Worm (Caenorhabditis elegans) whole organism, L3 larva: Measurements from ENCODE around the gene fbxb-38.
A peak's percentile ranks its signal among the peaks of the same experiment; 100 is the strongest.

Experiments used
- ZK546.5 ChIP-seq: sonication (generic microtip); optimal IDR thresholded peaks from 2 replicates; lab custom pipeline; 2017; ENCODE audit warnings: missing biosample characterization, missing genetic modification characterization
- aly-2 ChIP-seq: fragments of 150-350 bp; optimal IDR thresholded peaks from 2 replicates; lab custom pipeline; 2014; ENCODE audit warnings: missing biosample characterization, missing genetic modification characterization
- ama-1 ChIP-seq: fragments of 150-350 bp; optimal IDR thresholded peaks from 2 replicates; lab custom pipeline; 2018
- ceh-16 ChIP-seq: sonication (generic microtip); optimal IDR thresholded peaks from 2 replicates; lab custom pipeline; 2017; ENCODE audit warnings: missing biosample characterization, missing genetic modification characterization
- ceh-82 ChIP-seq: fragments of 150-350 bp; optimal IDR thresholded peaks from 2 replicates; lab custom pipeline; 2014; ENCODE audit warnings: missing biosample characterization, missing genetic modification characterization
- daf-12 ChIP-seq: fragments of 150-350 bp; optimal IDR thresholded peaks from 2 replicates; lab custom pipeline; 2014; ENCODE audit warnings: missing biosample characterization, missing genetic modification reagents, missing genetic modification characterization
- egl-27 ChIP-seq: sonication (generic microtip); optimal IDR thresholded peaks from 4 replicates; lab custom pipeline; 2017; ENCODE audit warnings: missing biosample characterization, missing genetic modification reagents, missing genetic modification characterization
- egl-5 ChIP-seq: fragments of 150-350 bp; optimal IDR thresholded peaks from 2 replicates; lab custom pipeline; 2017; ENCODE audit warnings: missing biosample characterization, missing genetic modification reagents, missing genetic modification characterization, inconsistent platforms
- elt-1 ChIP-seq: fragments of 150-350 bp; optimal IDR thresholded peaks from 2 replicates; lab custom pipeline; 2014; ENCODE audit warnings: missing biosample characterization, missing genetic modification characterization
- elt-2 ChIP-seq: sonication (generic microtip); optimal IDR thresholded peaks from 2 replicates; lab custom pipeline; 2016; ENCODE audit warnings: missing genetic modification reagents, mild to moderate bottlenecking, missing genetic modification characterization, missing compliant biosample characterization
- elt-3 ChIP-seq, 3 experiments: fragments of 150-350 bp in 1 of 3; sonication (generic microtip) in 2 of 3; optimal IDR thresholded peaks; 2 replicates in 2 of 3; 4 replicates in 1 of 3; lab custom pipeline; 2014 to 2017; ENCODE audit warnings: missing biosample characterization in 3 of 3, missing genetic modification characterization in 3 of 3
- eor-1 ChIP-seq, 2 experiments: fragments of 150-350 bp; optimal IDR thresholded peaks; 2 replicates each; lab custom pipeline; 2014 to 2018; ENCODE audit warnings: missing biosample characterization in 2 of 2, missing genetic modification characterization in 2 of 2
- fkh-10 ChIP-seq: sonication (generic microtip); optimal IDR thresholded peaks from 2 replicates; lab custom pipeline; 2017; ENCODE audit warnings: missing biosample characterization, missing genetic modification reagents, missing genetic modification characterization
- hmg-11 ChIP-seq: sonication (generic microtip); optimal IDR thresholded peaks from 2 replicates; lab custom pipeline; 2016; ENCODE audit warnings: missing genetic modification characterization, missing compliant biosample characterization
- jun-1 ChIP-seq: fragments of 150-350 bp; optimal IDR thresholded peaks from 2 replicates; lab custom pipeline; 2014; ENCODE audit warnings: missing biosample characterization, missing genetic modification reagents, missing genetic modification characterization
- lin-15B ChIP-seq: fragments of 150-350 bp; optimal IDR thresholded peaks from 2 replicates; lab custom pipeline; 2014; ENCODE audit warnings: missing biosample characterization, missing genetic modification characterization
- lin-39 ChIP-seq: fragments of 150-350 bp; optimal IDR thresholded peaks from 2 replicates; lab custom pipeline; 2018; ENCODE audit warnings: missing biosample characterization, missing genetic modification reagents, missing genetic modification characterization
- lsy-12 ChIP-seq: sonication (generic microtip); optimal IDR thresholded peaks from 2 replicates; lab custom pipeline; 2016; ENCODE audit warnings: mild to moderate bottlenecking, missing genetic modification characterization, missing compliant biosample characterization
- mdl-1 ChIP-seq: fragments of 150-350 bp; optimal IDR thresholded peaks from 2 replicates; lab custom pipeline; 2014; ENCODE audit warnings: missing biosample characterization, missing genetic modification characterization
- nfya-1 ChIP-seq: sonication (generic microtip); optimal IDR thresholded peaks from 2 replicates; lab custom pipeline; 2017; ENCODE audit warnings: missing genetic modification characterization, mild to moderate bottlenecking, missing compliant biosample characterization, antibody characterized with exemption, moderate library complexity; ENCODE audit not compliant: insufficient read depth
- nhr-11 ChIP-seq: fragments of 150-350 bp; optimal IDR thresholded peaks from 2 replicates; lab custom pipeline; 2014; ENCODE audit warnings: missing biosample characterization, missing genetic modification characterization
- nhr-12 ChIP-seq: fragments of 150-350 bp; optimal IDR thresholded peaks from 2 replicates; lab custom pipeline; 2014; ENCODE audit warnings: missing biosample characterization, missing genetic modification characterization
- nhr-23 ChIP-seq: fragments of 150-350 bp; optimal IDR thresholded peaks from 2 replicates; lab custom pipeline; 2014; ENCODE audit warnings: missing biosample characterization, missing genetic modification reagents, missing genetic modification characterization
- nhr-237 ChIP-seq: fragments of 150-350 bp; optimal IDR thresholded peaks from 2 replicates; lab custom pipeline; 2014; ENCODE audit warnings: missing biosample characterization, missing genetic modification characterization
- nhr-25 ChIP-seq: sonication (generic microtip); optimal IDR thresholded peaks from 2 replicates; lab custom pipeline; 2017; ENCODE audit warnings: missing biosample characterization, missing genetic modification characterization
- nhr-28 ChIP-seq: fragments of 150-350 bp; optimal IDR thresholded peaks from 2 replicates; lab custom pipeline; 2014; ENCODE audit warnings: missing biosample characterization, missing genetic modification characterization
- nhr-43 ChIP-seq: sonication (generic microtip); optimal IDR thresholded peaks from 2 replicates; lab custom pipeline; 2016; ENCODE audit warnings: mild to moderate bottlenecking, missing genetic modification characterization, missing compliant biosample characterization; ENCODE audit not compliant: poor library complexity, severe bottlenecking
- nhr-67 ChIP-seq: fragments of 150-350 bp; optimal IDR thresholded peaks from 2 replicates; lab custom pipeline; 2014; ENCODE audit warnings: missing biosample characterization, missing genetic modification characterization
- nhr-76 ChIP-seq: fragments of 150-350 bp; sonication (generic microtip); optimal IDR thresholded peaks from 5 replicates; lab custom pipeline; 2014; ENCODE audit warnings: missing biosample characterization, missing genetic modification characterization
- nhr-77 ChIP-seq: fragments of 150-350 bp; optimal IDR thresholded peaks from 2 replicates; lab custom pipeline; 2014; ENCODE audit warnings: missing biosample characterization, missing genetic modification characterization
- pha-4 ChIP-seq: fragments of 150-350 bp; optimal IDR thresholded peaks from 2 replicates; lab custom pipeline; 2014; ENCODE audit warnings: missing biosample characterization, missing genetic modification reagents, missing genetic modification characterization
- pqm-1 ChIP-seq: fragments of 150-350 bp; optimal IDR thresholded peaks from 2 replicates; lab custom pipeline; 2017; ENCODE audit warnings: missing biosample characterization, missing genetic modification characterization, inconsistent platforms
- sea-2 ChIP-seq: fragments of 150-350 bp; sonication (generic microtip); optimal IDR thresholded peaks from 4 replicates; lab custom pipeline; 2014; ENCODE audit warnings: missing biosample characterization, missing genetic modification reagents, missing genetic modification characterization
- skn-1 ChIP-seq: fragments of 150-350 bp; optimal IDR thresholded peaks from 2 replicates; lab custom pipeline; 2014; ENCODE audit warnings: missing biosample characterization, missing genetic modification characterization
- snpc-4 ChIP-seq: fragments of 150-350 bp; optimal IDR thresholded peaks from 2 replicates; lab custom pipeline; 2014; ENCODE audit warnings: missing biosample characterization, missing genetic modification characterization
- unc-39 ChIP-seq: sonication (generic microtip); optimal IDR thresholded peaks from 4 replicates; lab custom pipeline; 2017; ENCODE audit warnings: missing biosample characterization, missing genetic modification characterization
- unc-62 ChIP-seq: fragments of 150-350 bp; sonication (generic microtip); optimal IDR thresholded peaks from 4 replicates; lab custom pipeline; 2014; ENCODE audit warnings: missing biosample characterization, missing genetic modification reagents, missing genetic modification characterization
- ztf-11 ChIP-seq: fragments of 150-350 bp; optimal IDR thresholded peaks from 2 replicates; lab custom pipeline; 2014; ENCODE audit warnings: missing biosample characterization, missing genetic modification characterization
- ztf-4 ChIP-seq: fragments of 150-350 bp; optimal IDR thresholded peaks from 2 replicates; lab custom pipeline; 2014; ENCODE audit warnings: missing biosample characterization, missing genetic modification characterization

fbxb-38 gene

DNA sequence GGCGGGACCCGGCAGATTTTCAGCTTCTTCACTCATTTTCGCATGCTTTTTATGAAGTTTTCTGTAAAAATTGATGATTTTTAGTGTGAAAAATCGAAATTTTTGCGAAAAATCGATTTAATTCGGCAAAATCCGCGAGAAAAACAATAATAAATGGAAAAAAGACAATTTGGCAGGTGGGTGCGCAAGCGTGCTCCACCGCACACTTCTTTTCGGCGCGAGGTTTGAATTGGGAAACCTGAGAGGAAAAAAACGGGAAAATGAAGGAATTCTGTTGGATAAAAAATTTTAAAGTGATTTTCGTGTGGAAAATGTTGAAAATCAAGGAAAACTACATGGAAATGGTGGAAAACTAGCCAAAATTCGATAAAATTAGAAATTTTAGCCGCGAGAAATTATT is 35.5 kb upstream of the fbxb-38 start, which contains the start of gene Y59C2A.2:
Gene Y59C2A.2, minus strand, starts transcription at position 61 of the 400 bp plus-strand sequence.
- TF ChIP-seq lin-15B: peak; percentile 67
- TF ChIP-seq nfya-1 (tag; lab: Kevin White, UChicago): peak; percentile 44
- peak; percentile 50 for TF ChIP-seq pha-4
- TF ChIP-seq lin-39 (tag; lab: Kevin White, UChicago): peak; percentile 41
- peak; percentile 5 for TF ChIP-seq elt-2 (tag; lab: Kevin White, UChicago)
- no peak for TF ChIP-seq nhr-28
- TF ChIP-seq fkh-10 (GFP tag; lab: Kevin White, UChicago): no peak

DNA sequence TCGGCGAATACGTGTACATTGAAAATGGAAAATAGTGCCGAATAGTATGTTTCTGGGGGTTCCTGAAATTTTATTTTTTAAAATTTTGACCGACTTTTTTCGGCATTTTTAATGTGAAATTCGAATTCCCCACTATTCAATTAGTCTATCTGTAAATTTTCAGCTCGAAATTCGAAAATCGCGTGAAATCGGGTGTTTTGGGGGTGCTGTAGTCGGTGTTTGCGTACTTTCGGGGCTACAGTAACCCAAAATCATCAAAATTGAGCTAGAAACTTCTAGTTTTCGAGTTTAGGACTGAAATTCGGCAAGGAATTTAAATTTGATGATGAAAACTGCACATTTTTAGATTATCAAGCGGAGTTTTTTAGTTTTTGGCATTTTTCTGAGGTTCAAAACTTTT is 33.6 kb upstream of the fbxb-38 start:
- TF ChIP-seq skn-1 (tag; lab: Kevin White, UChicago): no peak
- no peak for TF ChIP-seq nhr-77
- TF ChIP-seq nhr-25 (tag; lab: Kevin White, UChicago): no peak
- TF ChIP-seq nhr-76 (tag; lab: Kevin White, UChicago): no peak
- no peak for TF ChIP-seq pqm-1 (tag; lab: Kevin White, UChicago)
- no peak for TF ChIP-seq sea-2 (GFP tag; lab: Kevin White, UChicago)
- TF ChIP-seq lin-39 (tag; lab: Kevin White, UChicago): no peak
- no peak for TF ChIP-seq ama-1 (lab: Kevin White, UChicago)
- no peak for TF ChIP-seq ztf-11 (tag; lab: Kevin White, UChicago)
- TF ChIP-seq eor-1 (tag; optimal IDR thresholded peaks at IDR 0.05; lab: Kevin White, UChicago): no peak
- no peak for TF ChIP-seq ZK546.5 (tag; lab: Kevin White, UChicago)
- no peak for TF ChIP-seq daf-12 (tag; lab: Kevin White, UChicago)
- no peak for TF ChIP-seq hmg-11 (tag; lab: Kevin White, UChicago)
- no peak for TF ChIP-seq fkh-10 (GFP tag; lab: Kevin White, UChicago)

DNA sequence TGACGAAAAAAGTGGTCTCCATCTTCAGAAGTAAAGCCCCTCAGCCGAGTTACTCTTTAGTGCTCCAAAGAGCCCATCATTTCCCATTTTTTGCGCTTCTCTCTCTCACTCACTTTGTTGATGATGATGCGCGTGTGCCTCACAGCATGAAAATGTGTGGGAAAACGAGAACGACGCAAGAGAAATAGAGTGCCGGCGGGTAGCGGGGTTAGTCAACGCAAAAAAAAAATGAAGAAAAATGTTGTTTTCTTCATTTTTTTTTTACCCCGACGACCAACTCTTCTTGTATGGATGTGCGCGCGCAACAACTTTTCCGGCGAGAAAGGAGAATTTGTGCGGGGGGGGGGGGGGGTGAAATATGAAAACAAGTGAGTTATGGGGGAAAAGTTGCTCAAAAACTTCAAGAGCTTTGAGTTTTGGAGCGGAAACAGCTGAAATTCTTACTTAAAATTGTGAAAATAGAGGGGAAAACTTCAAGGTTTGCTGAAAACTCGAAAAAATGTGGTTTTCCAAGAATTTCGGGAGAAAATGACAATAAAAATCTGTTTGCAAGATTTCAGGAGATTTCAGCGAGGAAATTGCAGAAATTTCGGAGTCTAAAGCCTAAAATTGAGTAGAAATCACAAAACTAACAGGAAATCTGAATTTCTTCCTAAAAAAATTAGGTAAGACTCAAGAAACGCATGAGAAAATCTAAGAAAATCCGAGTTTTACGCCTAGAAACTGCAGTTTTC is 29.2 kb upstream of the fbxb-38 start, which contains the start of gene C33C12.1:
Gene C33C12.1, plus strand, starts transcription at position 684 of the 734 bp plus-strand sequence.
- TF ChIP-seq mdl-1 (tag; lab: Kevin White, UChicago) (no peak), aly-2 (tag; lab: Kevin White, UChicago) (no peak), lin-39 (tag; lab: Kevin White, UChicago) (peak; percentile 34), ztf-4 (tag; lab: Kevin White, UChicago) (no peak), skn-1 (tag; lab: Kevin White, UChicago) (no peak), unc-39 (tag; lab: Kevin White, UChicago) (no peak), egl-27 (no peak), nhr-11 (tag; lab: Kevin White, UChicago) (no peak), jun-1 (tag; lab: Kevin White, UChicago) (no peak), egl-5 (tag; lab: Kevin White, UChicago) (no peak), ama-1 (lab: Kevin White, UChicago) (no peak), fkh-10 (GFP tag; lab: Kevin White, UChicago) (peak; percentile 13), daf-12 (tag; lab: Kevin White, UChicago) (no peak), lsy-12 (no peak), nhr-67 (tag; lab: Kevin White, UChicago) (no peak), elt-3 (tag; optimal IDR thresholded peaks at IDR 0.05; lab: Kevin White, UChicago) (no peak), hmg-11 (tag; lab: Kevin White, UChicago) (peak; percentile 18), nfya-1 (tag; lab: Kevin White, UChicago) (peak; percentile 12)

DNA sequence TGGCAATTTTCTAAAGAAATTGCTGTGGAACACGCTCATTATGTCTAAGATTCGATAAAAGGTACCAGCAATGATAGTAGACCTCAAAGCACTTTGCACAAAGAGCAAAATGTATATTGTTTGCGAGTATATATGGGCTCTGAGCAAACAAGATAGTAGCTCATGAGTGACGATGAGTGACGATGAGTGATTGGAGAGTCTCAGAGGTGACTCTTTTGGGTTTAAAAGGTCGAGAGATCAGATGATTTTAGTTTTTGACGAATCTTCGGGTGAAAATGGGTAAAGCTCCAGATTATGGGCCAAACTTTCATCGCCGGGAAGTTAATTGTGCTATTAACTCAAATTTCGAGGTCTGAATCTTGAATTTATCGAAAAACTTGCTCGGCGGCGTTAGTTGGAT is 28.2 kb upstream of the fbxb-38 start:
- TF ChIP-seq pha-4 (peak; percentile 16), mdl-1 (tag; lab: Kevin White, UChicago) (no peak)

DNA sequence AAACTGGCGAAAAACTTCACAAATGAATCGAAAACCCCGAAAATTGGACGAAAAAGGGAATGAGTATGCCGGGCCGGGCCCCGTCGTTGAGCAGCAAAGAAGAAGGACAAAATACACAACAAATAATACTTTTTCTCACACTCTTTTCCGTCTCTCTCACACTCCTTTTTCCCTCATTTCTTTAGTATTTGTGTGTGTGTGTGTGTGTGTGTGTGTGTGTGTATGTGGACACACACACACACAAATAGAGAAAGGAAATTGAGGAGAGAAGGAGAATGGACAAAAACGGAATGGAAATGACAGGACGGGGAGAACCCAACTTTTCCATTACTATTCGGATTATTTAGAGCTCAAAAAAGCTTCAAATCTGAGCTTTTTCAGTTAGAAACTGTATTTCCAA is 27.0 kb upstream of the fbxb-38 start:
- TF ChIP-seq nfya-1 (tag; lab: Kevin White, UChicago) (peak; percentile 67), egl-27 (no peak), aly-2 (tag; lab: Kevin White, UChicago) (no peak), nhr-12 (tag; lab: Kevin White, UChicago) (no peak), snpc-4 (peak; percentile 40), elt-1 (tag; lab: Kevin White, UChicago) (no peak), pha-4 (peak; percentile 95), unc-62 (GFP tag; lab: Kevin White, UChicago) (no peak), elt-3 (tag; optimal IDR thresholded peaks at IDR 0.05; lab: Kevin White, UChicago) (no peak), egl-5 (tag; lab: Kevin White, UChicago) (no peak), hmg-11 (tag; lab: Kevin White, UChicago) (peak; percentile 58), nhr-23 (no peak), ceh-16 (tag; lab: Kevin White, UChicago) (no peak), lin-39 (tag; lab: Kevin White, UChicago) (peak; percentile 18), nhr-76 (tag; lab: Kevin White, UChicago) (no peak), unc-39 (tag; lab: Kevin White, UChicago) (no peak), fkh-10 (GFP tag; lab: Kevin White, UChicago) (peak; percentile 34), nhr-25 (tag; lab: Kevin White, UChicago) (no peak), ceh-82 (tag; lab: Kevin White, UChicago) (no peak), nhr-237 (tag; lab: Kevin White, UChicago) (no peak), mdl-1 (tag; lab: Kevin White, UChicago) (no peak), ztf-11 (tag; lab: Kevin White, UChicago) (no peak), pqm-1 (tag; lab: Kevin White, UChicago) (peak; percentile 15), lin-15B (peak; percentile 25), nhr-67 (tag; lab: Kevin White, UChicago) (no peak), jun-1 (tag; lab: Kevin White, UChicago) (peak; percentile 36), nhr-43 (tag; lab: Kevin White, UChicago) (no peak), skn-1 (tag; lab: Kevin White, UChicago) (no peak), elt-2 (tag; lab: Kevin White, UChicago) (peak; percentile 35)
